Worm (Caenorhabditis elegans): Measurements from ENCODE around the gene C14A4.12.

DNA sequence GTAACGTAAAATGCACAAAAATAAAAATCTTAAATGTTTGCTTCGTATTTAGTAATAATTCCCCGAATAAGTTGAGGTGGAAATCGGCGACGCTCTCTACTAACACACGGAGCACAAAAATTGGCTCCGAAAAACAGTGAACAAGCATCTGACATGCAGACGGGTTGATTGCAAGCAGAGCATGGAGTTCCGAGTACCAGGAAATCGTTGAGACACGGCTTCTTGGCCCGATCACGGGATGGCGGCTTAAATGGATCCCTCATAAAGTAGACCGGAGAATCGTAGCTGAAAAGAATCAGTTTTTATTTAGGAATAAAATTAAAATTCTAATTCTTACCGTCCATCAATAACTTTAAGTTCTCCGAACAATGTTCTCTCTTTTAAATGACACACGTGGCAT lies 49.4 kb downstream of the C14A4.12 start:
- TF ChIP-seq pha-4 (tag; optimal IDR thresholded peaks at IDR 0.05) (no peak), lin-13 (tag; optimal IDR thresholded peaks at IDR 0.05) (no peak), snpc-4 (tag; optimal IDR thresholded peaks at IDR 0.05) (no peak), nhr-28 (tag; optimal IDR thresholded peaks at IDR 0.05) (no peak), nhr-76 (tag; optimal IDR thresholded peaks at IDR 0.05) (no peak), unc-62 (GFP tag; optimal IDR thresholded peaks at IDR 0.05) (no peak), unc-39 (tag; optimal IDR thresholded peaks at IDR 0.05) (no peak), ham-2 (GFP tag; optimal IDR thresholded peaks at IDR 0.05) (no peak)
